Fruit fly (Drosophila melanogaster) whole organism, prepupa: ENCODE measurements around the gene Cchl.

ENCODE experiments used
- Blimp-1 ChIP-seq: fragments of 200-800 bp; sonication (Bioruptor generic); optimal IDR thresholded peaks from 3 replicates; lab custom pipeline; 2017; ENCODE audit warnings: missing biosample characterization, missing genetic modification characterization, mild to moderate bottlenecking, moderate library complexity, missing genetic modification reagents
- CG10631 ChIP-seq: fragments of 200-800 bp; sonication (Bioruptor generic); optimal IDR thresholded peaks from 2 replicates; lab custom pipeline; 2016; ENCODE audit warnings: missing biosample characterization, missing genetic modification characterization
- CG10669 ChIP-seq: fragments of 200-800 bp; sonication (Bioruptor generic); optimal IDR thresholded peaks from 3 replicates; lab custom pipeline; 2018; ENCODE audit warnings: missing biosample characterization, mild to moderate bottlenecking, missing genetic modification characterization, moderate library complexity
- CG11294 ChIP-seq: fragments of 200-800 bp; sonication (Bioruptor generic); IDR thresholded peaks from 2 replicates; pipeline ENCODE4 v1.3.6; 2022; ENCODE audit warnings: missing biosample characterization, missing genetic modification characterization
- CG11762 ChIP-seq: fragments of 200-800 bp; sonication (Bioruptor generic); optimal IDR thresholded peaks from 3 replicates; lab custom pipeline; 2016; ENCODE audit warnings: missing biosample characterization, missing genetic modification characterization; ENCODE audit not compliant: insufficient read depth
- CG11902 ChIP-seq: fragments of 200-800 bp; sonication (Bioruptor generic); optimal IDR thresholded peaks from 3 replicates; lab custom pipeline; 2016; ENCODE audit warnings: missing biosample characterization, missing genetic modification characterization
- CG15336 ChIP-seq: fragments of 200-800 bp; sonication (Bioruptor generic); IDR thresholded peaks from 2 replicates; pipeline ENCODE4 v1.3.6; 2022; ENCODE audit warnings: missing biosample characterization, missing genetic modification characterization
- CG1621 ChIP-seq: fragments of 200-800 bp; sonication (Bioruptor generic); optimal IDR thresholded peaks from 3 replicates; lab custom pipeline; 2018; ENCODE audit warnings: missing biosample characterization, mild to moderate bottlenecking, missing genetic modification characterization
- CG16779 ChIP-seq: fragments of 200-800 bp; sonication (Bioruptor generic); optimal IDR thresholded peaks from 3 replicates; lab custom pipeline; 2017; ENCODE audit warnings: missing biosample characterization, mild to moderate bottlenecking, missing genetic modification characterization
- CG3032 ChIP-seq: fragments of 200-800 bp; optimal IDR thresholded peaks from 2 replicates; lab custom pipeline; 2019; ENCODE audit warnings: missing biosample characterization, mild to moderate bottlenecking, missing genetic modification characterization, moderate library complexity
- CG34406 ChIP-seq: fragments of 200-800 bp; sonication (Bioruptor generic); optimal IDR thresholded peaks from 3 replicates; lab custom pipeline; 2016; ENCODE audit warnings: missing biosample characterization, missing genetic modification characterization
- CG3919 ChIP-seq: fragments of 200-800 bp; sonication (Bioruptor generic); optimal IDR thresholded peaks from 3 replicates; lab custom pipeline; 2016; ENCODE audit warnings: missing biosample characterization, missing genetic modification characterization
- CG4318 ChIP-seq: fragments of 200-800 bp; sonication (Bioruptor generic); optimal IDR thresholded peaks from 3 replicates; lab custom pipeline; 2017; ENCODE audit warnings: missing biosample characterization, mild to moderate bottlenecking, missing genetic modification characterization
- CG6276 ChIP-seq: fragments of 200-800 bp; sonication (Bioruptor generic); optimal IDR thresholded peaks from 2 replicates; lab custom pipeline; 2017; ENCODE audit warnings: missing biosample characterization, mild to moderate bottlenecking, missing genetic modification characterization
- CG6854 ChIP-seq: fragments of 200-800 bp; sonication (Bioruptor generic); optimal IDR thresholded peaks from 2 replicates; lab custom pipeline; 2017; ENCODE audit warnings: missing biosample characterization, mild to moderate bottlenecking, missing genetic modification characterization
- CG7368 ChIP-seq: fragments of 200-800 bp; sonication (Bioruptor generic); optimal IDR thresholded peaks from 3 replicates; lab custom pipeline; 2016; ENCODE audit warnings: missing biosample characterization, missing genetic modification characterization
- CG8119 ChIP-seq: fragments of 200-800 bp; sonication (Bioruptor generic); IDR thresholded peaks from 3 replicates; pipeline ENCODE4 v1.3.6; 2022; ENCODE audit warnings: missing biosample characterization, missing genetic modification characterization
- CG9139 ChIP-seq: fragments of 200-800 bp; sonication (Bioruptor generic); optimal IDR thresholded peaks from 3 replicates; lab custom pipeline; 2017; ENCODE audit warnings: missing biosample characterization, mild to moderate bottlenecking, missing genetic modification characterization
- Eip75B ChIP-seq: fragments of 200-800 bp; sonication (Bioruptor generic); optimal IDR thresholded peaks from 3 replicates; lab custom pipeline; 2016; ENCODE audit warnings: missing biosample characterization, missing genetic modification characterization
- Eip78C ChIP-seq: fragments of 200-800 bp; sonication (Bioruptor generic); peaks from one replicate; lab custom pipeline; 2016; ENCODE audit warnings: missing biosample characterization, missing genetic modification characterization
- Eip93F ChIP-seq: fragments of 200-800 bp; sonication (Bioruptor generic); optimal IDR thresholded peaks from 2 replicates; lab custom pipeline; 2016; ENCODE audit warnings: missing biosample characterization, mild to moderate bottlenecking, missing genetic modification characterization
- Ets21C ChIP-seq: fragments of 200-800 bp; sonication (Bioruptor generic); optimal IDR thresholded peaks from 3 replicates; lab custom pipeline; 2016; ENCODE audit warnings: missing biosample characterization, missing genetic modification characterization
- Ets96B ChIP-seq: fragments of 200-800 bp; optimal IDR thresholded peaks from 2 replicates; lab custom pipeline; 2019; ENCODE audit warnings: missing biosample characterization, mild to moderate bottlenecking, missing genetic modification characterization, moderate library complexity
- Gug ChIP-seq: fragments of 200-800 bp; sonication (Bioruptor generic); IDR thresholded peaks from 2 replicates; pipeline ENCODE4 v1.3.6; 2022; ENCODE audit warnings: missing biosample characterization, missing genetic modification characterization
- Met ChIP-seq: fragments of 200-800 bp; sonication (Bioruptor generic); optimal IDR thresholded peaks from 3 replicates; lab custom pipeline; 2016; ENCODE audit warnings: missing biosample characterization, missing genetic modification characterization
- OdsH ChIP-seq: fragments of 200-800 bp; sonication (Bioruptor generic); optimal IDR thresholded peaks from 3 replicates; lab custom pipeline; 2016; ENCODE audit warnings: missing biosample characterization, missing genetic modification characterization
- Smox ChIP-seq: fragments of 200-800 bp; sonication (Bioruptor generic); optimal IDR thresholded peaks from 3 replicates; lab custom pipeline; 2016; ENCODE audit warnings: missing biosample characterization, missing genetic modification characterization
- Sox14 ChIP-seq: fragments of 200-800 bp; sonication (Bioruptor generic); optimal IDR thresholded peaks from 3 replicates; lab custom pipeline; 2016; ENCODE audit warnings: missing biosample characterization, missing genetic modification characterization
- Sox15 ChIP-seq: fragments of 200-800 bp; sonication (Bioruptor generic); optimal IDR thresholded peaks from 3 replicates; lab custom pipeline; 2016; ENCODE audit warnings: missing biosample characterization, missing genetic modification characterization
- achi ChIP-seq: fragments of 200-800 bp; sonication (Bioruptor generic); optimal IDR thresholded peaks from 3 replicates; lab custom pipeline; 2016; ENCODE audit warnings: missing biosample characterization, missing genetic modification characterization
- acj6 ChIP-seq: fragments of 200-800 bp; sonication (Bioruptor generic); optimal IDR thresholded peaks from 3 replicates; lab custom pipeline; 2016; ENCODE audit warnings: missing biosample characterization, missing genetic modification characterization
- cyc ChIP-seq: fragments of 200-800 bp; sonication (Bioruptor generic); optimal IDR thresholded peaks from 3 replicates; lab custom pipeline; 2016; ENCODE audit warnings: missing biosample characterization, missing genetic modification characterization
- dac ChIP-seq: fragments of 200-800 bp; sonication (Bioruptor generic); optimal IDR thresholded peaks from 2 replicates; lab custom pipeline; 2017; ENCODE audit warnings: missing biosample characterization, mild to moderate bottlenecking, missing genetic modification characterization
- dsx ChIP-seq: fragments of 200-800 bp; optimal IDR thresholded peaks from 3 replicates; lab custom pipeline; 2019; ENCODE audit warnings: missing biosample characterization, mild to moderate bottlenecking, missing genetic modification characterization, moderate library complexity; ENCODE audit not compliant: poor library complexity, severe bottlenecking
- eg ChIP-seq: fragments of 200-800 bp; sonication (Bioruptor generic); IDR thresholded peaks from 3 replicates; pipeline ENCODE4 v1.3.6; 2022; ENCODE audit warnings: missing biosample characterization, missing genetic modification characterization
- esn ChIP-seq: fragments of 200-800 bp; sonication (Bioruptor generic); optimal IDR thresholded peaks from 2 replicates; lab custom pipeline; 2016; ENCODE audit warnings: missing biosample characterization, mild to moderate bottlenecking, missing genetic modification characterization, moderate library complexity
- fd59A ChIP-seq: fragments of 200-800 bp; sonication (Bioruptor generic); optimal IDR thresholded peaks from 2 replicates; lab custom pipeline; 2017; ENCODE audit warnings: missing biosample characterization, mild to moderate bottlenecking, missing genetic modification characterization, missing genetic modification reagents
- fd85E ChIP-seq: fragments of 200-800 bp; sonication (Bioruptor generic); optimal IDR thresholded peaks from 3 replicates; lab custom pipeline; 2016; ENCODE audit warnings: missing biosample characterization, missing genetic modification characterization
- fkh ChIP-seq: fragments of 200-800 bp; sonication (Bioruptor generic); optimal IDR thresholded peaks from 3 replicates; lab custom pipeline; 2017; ENCODE audit warnings: missing biosample characterization, mild to moderate bottlenecking, missing genetic modification characterization, moderate library complexity
- spab ChIP-seq: fragments of 200-800 bp; sonication (Bioruptor generic); optimal IDR thresholded peaks from 2 replicates; lab custom pipeline; 2017; ENCODE audit warnings: missing biosample characterization, mild to moderate bottlenecking, missing genetic modification characterization, missing genetic modification reagents
- ss ChIP-seq, 2 experiments: fragments of 200-800 bp; sonication (Bioruptor generic); optimal IDR thresholded peaks; 2 replicates in 1 of 2; 3 replicates in 1 of 2; lab custom pipeline; 2017 to 2018; ENCODE audit warnings: mild to moderate bottlenecking in 2 of 2, missing biosample characterization in 2 of 2, missing genetic modification characterization in 2 of 2, moderate library complexity in 1 of 2
- svp ChIP-seq: fragments of 200-800 bp; sonication (Bioruptor generic); peaks from one replicate; lab custom pipeline; 2016; ENCODE audit warnings: missing biosample characterization, missing genetic modification characterization
- topi ChIP-seq: fragments of 200-800 bp; sonication (Bioruptor generic); optimal IDR thresholded peaks from 3 replicates; lab custom pipeline; 2016; ENCODE audit warnings: missing biosample characterization, missing genetic modification characterization
- vri ChIP-seq: fragments of 200-800 bp; sonication (Bioruptor generic); optimal IDR thresholded peaks from 3 replicates; lab custom pipeline; 2016; ENCODE audit warnings: missing biosample characterization, mild to moderate bottlenecking, missing genetic modification characterization

Cchl gene

DNA sequence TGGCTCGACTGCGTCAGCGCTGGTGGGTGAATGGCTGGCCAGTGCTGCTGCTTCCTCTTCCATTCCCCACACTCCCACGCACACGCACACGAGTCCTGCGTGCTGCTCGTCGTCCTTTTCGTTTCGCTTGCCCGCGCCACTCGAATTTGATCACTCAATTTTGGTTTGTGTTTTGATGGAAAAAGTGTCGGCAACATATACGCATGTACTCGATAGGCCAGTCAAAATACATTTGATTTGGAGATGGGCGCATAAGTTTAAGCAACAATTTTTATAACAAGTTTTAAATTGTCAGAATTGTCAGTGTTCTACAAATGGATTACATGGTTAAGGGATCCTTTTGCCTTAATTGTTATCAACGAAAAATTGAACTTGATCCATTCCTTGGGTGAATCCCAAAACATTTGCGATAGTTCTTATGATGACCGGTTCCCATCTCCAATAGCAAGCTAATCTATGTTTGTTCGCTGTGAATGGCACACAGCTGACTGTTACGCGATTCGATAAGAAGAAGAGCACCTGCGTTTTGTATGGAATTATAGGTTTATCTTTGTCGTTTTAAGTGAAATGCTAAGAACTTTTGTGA is 4.1 kb downstream of the Cchl start, which contains the start of the genes Mitofilin and mRpL35 (continued):
- TF ChIP-seq achi (GFP tag; lab: Kevin White, UChicago) (peak; percentile 38), topi (GFP tag; lab: Kevin White, UChicago) (peak; percentile 39), CG8119 (no peak), spab (no peak), Smox (GFP tag; lab: Kevin White, UChicago) (no peak), CG16779 (tag; lab: Kevin White, UChicago) (no peak), Gug (no peak), fkh (no peak), CG4318 (GFP tag; lab: Kevin White, UChicago) (no peak), Eip78C (GFP tag; lab: Kevin White, UChicago) (peak; percentile 69), OdsH (GFP tag; lab: Kevin White, UChicago) (peak; percentile 50), CG3032 (tag; lab: Kevin White, UChicago) (peak; percentile 49), Eip93F (no peak), dac (GFP tag; lab: Kevin White, UChicago) (peak; percentile 3), CG15336 (GFP tag; lab: Robert Waterston, UW) (no peak)

DNA sequence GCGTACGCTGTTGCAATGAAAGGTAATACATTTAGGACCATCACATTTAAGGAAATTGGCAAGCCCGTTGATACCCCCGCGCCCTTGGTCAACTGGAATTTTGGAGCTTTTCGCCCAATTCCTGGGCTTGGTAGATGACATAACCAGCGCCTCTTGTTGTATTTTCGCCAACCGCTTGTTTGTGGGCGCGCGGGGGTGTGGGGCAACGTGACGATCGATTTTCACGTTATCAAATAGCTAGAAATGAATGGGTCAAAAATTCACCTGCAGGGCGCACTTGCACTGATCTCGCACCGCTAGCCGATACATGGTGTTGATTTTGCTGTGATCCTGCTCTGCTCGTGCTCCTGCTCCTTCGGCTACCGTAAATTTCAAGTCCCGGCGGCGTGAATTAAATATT is 4.7 kb downstream of the Cchl start:
- TF ChIP-seq Eip78C (GFP tag; lab: Kevin White, UChicago) (peak; percentile 17), vri (peak; percentile 90), Eip75B (GFP tag; lab: Kevin White, UChicago) (no peak), CG15336 (GFP tag; lab: Robert Waterston, UW) (0 out of 2 replicates have a peak, but pooled peaks have one; percentile 16)

DNA sequence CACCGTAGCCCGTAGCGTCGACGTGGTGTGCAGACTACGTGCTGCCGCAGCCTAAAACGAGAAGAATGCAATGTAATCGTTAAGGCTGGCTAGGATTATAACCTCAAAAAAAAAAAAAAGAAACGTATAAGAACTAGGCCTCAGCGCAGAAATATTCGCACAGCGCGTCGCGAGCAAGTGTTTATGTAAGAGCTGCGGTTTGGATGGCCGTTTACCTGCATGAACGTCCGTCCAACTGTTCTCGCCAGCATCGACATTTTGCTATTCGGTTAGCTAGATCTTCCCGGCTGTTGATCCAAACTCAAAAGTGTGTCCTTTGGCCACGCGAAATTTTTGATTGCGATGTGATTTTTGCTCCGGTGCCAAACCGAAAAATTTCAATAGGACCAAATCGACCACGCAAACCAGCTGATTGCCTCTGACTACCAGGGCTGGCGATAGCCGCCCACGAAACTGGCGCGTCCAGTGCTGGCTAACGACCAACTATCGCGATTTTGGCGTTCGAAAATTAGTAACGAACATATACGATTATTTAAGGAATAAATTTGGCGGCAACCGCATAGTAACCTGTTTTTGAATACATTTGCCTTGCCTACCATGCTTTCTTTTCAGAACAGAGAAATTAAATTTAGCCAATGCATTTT is 8.4 kb downstream of the Cchl start, which contains the start of gene Idh3b:
TSS of gene Idh3b (minus strand) at position 606 of the 644 bp plus-strand sequence.
- no peak for TF ChIP-seq fd85E
- no peak for TF ChIP-seq CG11762 (GFP tag; lab: Kevin White, UChicago)
- TF ChIP-seq dac (GFP tag; lab: Kevin White, UChicago) = no peak
- TF ChIP-seq CG10631 (GFP tag; lab: Kevin White, UChicago) = peak; percentile 10
- TF ChIP-seq Eip78C (GFP tag; lab: Kevin White, UChicago) = peak; percentile 76
- TF ChIP-seq CG7368 (GFP tag; lab: Kevin White, UChicago) = no peak
- TF ChIP-seq cyc (GFP tag; lab: Kevin White, UChicago) = peak; percentile 56
- no peak for TF ChIP-seq Met
- peak; percentile 30 for TF ChIP-seq dsx (GFP tag; lab: Kevin White, UChicago)
- TF ChIP-seq CG1621 (tag; lab: Kevin White, UChicago) = no peak
- no peak for TF ChIP-seq CG4318 (GFP tag; lab: Kevin White, UChicago)
- TF ChIP-seq Sox14 (GFP tag; lab: Kevin White, UChicago) = peak; percentile 55
- TF ChIP-seq CG15336 (GFP tag; lab: Robert Waterston, UW) = no peak
- TF ChIP-seq Smox (GFP tag; lab: Kevin White, UChicago) = no peak
- TF ChIP-seq fkh = no peak
- peak; percentile 21 for TF ChIP-seq CG11902 (GFP tag; lab: Kevin White, UChicago)
- no peak for TF ChIP-seq CG34406
- peak; percentile 50 for TF ChIP-seq acj6 (GFP tag; lab: Kevin White, UChicago)
- no peak for TF ChIP-seq svp (GFP tag; lab: Kevin White, UChicago)
- TF ChIP-seq Eip75B (GFP tag; lab: Kevin White, UChicago) = no peak
- TF ChIP-seq esn (GFP tag; lab: Kevin White, UChicago) = peak; percentile 64
- TF ChIP-seq CG10669 (GFP tag; lab: Kevin White, UChicago) = no peak
- no peak for TF ChIP-seq CG9139 (GFP tag; lab: Kevin White, UChicago)
- TF ChIP-seq Sox15 = peak; percentile 16
- no peak for TF ChIP-seq Eip93F
- peak; percentile 54 for TF ChIP-seq topi (GFP tag; lab: Kevin White, UChicago)
- no peak for TF ChIP-seq Blimp-1 (GFP tag; lab: Kevin White, UChicago)
- TF ChIP-seq CG6854 (GFP tag; lab: Kevin White, UChicago) = no peak
- TF ChIP-seq CG11294 (GFP tag; lab: Robert Waterston, UW) = no peak
- no peak for TF ChIP-seq fd59A (GFP tag; lab: Kevin White, UChicago)
- no peak for TF ChIP-seq CG6276 (GFP tag; lab: Kevin White, UChicago)
- TF ChIP-seq OdsH (GFP tag; lab: Kevin White, UChicago) = no peak
- TF ChIP-seq eg (GFP tag; lab: Robert Waterston, UW) = no peak
- TF ChIP-seq CG8119 = no peak; the same call in 2 of the 3 replicates
- TF ChIP-seq ss (GFP tag; optimal IDR thresholded peaks at IDR 0.05; lab: Kevin White, UChicago) = peak in 1 of 2 experiments; percentile 26
- peak; percentile 29 for TF ChIP-seq Ets21C
- no peak for TF ChIP-seq Ets96B (tag; lab: Kevin White, UChicago)
- TF ChIP-seq CG3919 (GFP tag; lab: Kevin White, UChicago) = no peak
- peak; percentile 46 for TF ChIP-seq CG3032 (tag; lab: Kevin White, UChicago)
